Fruit fly (Drosophila melanogaster) whole organism, wandering third instar larva: Measurements from ENCODE around the gene CG10466.

ENCODE experiments used
- Dfd ChIP-seq: fragments of >200 bp; optimal IDR thresholded peaks from 2 replicates; lab custom pipeline; 2017; ENCODE audit warnings: missing biosample characterization, missing genetic modification characterization
- Hr78 ChIP-seq: fragments of >200 bp; optimal IDR thresholded peaks from 2 replicates; lab custom pipeline; 2017; ENCODE audit warnings: missing biosample characterization, missing genetic modification characterization
- Myc ChIP-seq: fragments of >200 bp; optimal IDR thresholded peaks from 2 replicates; lab custom pipeline; 2017
- N ChIP-seq: fragments of >200 bp; optimal IDR thresholded peaks from 2 replicates; lab custom pipeline; 2018; ENCODE audit warnings: missing biosample characterization, missing external identifiers, missing genetic modification characterization

DNA sequence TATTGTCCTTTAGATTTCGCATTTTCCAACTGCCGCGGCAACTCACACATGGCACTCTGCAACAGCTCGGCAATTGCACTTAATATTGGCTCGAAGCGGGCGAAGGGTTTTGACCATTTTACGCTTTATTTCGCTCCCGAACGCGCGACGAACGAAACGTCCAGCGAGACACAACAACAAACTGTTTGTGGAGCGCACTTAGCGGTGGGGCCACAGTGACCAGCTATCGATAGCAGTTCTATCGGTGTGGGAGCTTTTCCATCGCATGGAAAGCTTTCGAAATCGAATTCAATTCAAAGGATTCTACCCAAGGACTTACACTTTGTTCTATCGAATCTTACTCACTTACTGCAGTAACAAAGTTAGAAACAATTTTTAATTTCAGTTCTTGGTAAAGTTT, 35.2 kb upstream of the CG10466 start, which contains the start of gene CG10631:
- TF ChIP-seq Hr78 (GFP tag; lab: Kevin White, UChicago) (no peak), Dfd (GFP tag; lab: Kevin White, UChicago) (no peak), Myc (no peak), N (no peak)
